Worm (Caenorhabditis elegans) whole organism, L2 larva: Measurements from ENCODE around the gene srj-25.

ENCODE experiments used
- C34F6.9 ChIP-seq: fragments of 150-350 bp; optimal IDR thresholded peaks from 2 replicates; lab custom pipeline; 2014; ENCODE audit warnings: missing biosample characterization, missing genetic modification characterization
- F13H6.1 ChIP-seq: sonication (generic microtip); optimal IDR thresholded peaks from 2 replicates; lab custom pipeline; 2016; ENCODE audit warnings: missing genetic modification characterization, missing compliant biosample characterization
- R02D3.7 ChIP-seq: fragments of 150-350 bp; optimal IDR thresholded peaks from 2 replicates; lab custom pipeline; 2014; ENCODE audit warnings: missing biosample characterization, missing genetic modification characterization
- Y55F3AM.14 ChIP-seq: fragments of 200-800 bp; sonication (Bioruptor generic); optimal IDR thresholded peaks from 2 replicates; lab custom pipeline; 2018; ENCODE audit warnings: mild to moderate bottlenecking, missing genetic modification characterization, missing compliant biosample characterization
- ZK546.5 ChIP-seq: sonication (generic microtip); optimal IDR thresholded peaks from 2 replicates; lab custom pipeline; 2017; ENCODE audit warnings: missing biosample characterization, missing genetic modification characterization
- alr-1 ChIP-seq: fragments of 150-350 bp; optimal IDR thresholded peaks from 2 replicates; lab custom pipeline; 2014; ENCODE audit warnings: missing biosample characterization, missing genetic modification characterization
- aly-2 ChIP-seq: fragments of 150-350 bp; optimal IDR thresholded peaks from 2 replicates; lab custom pipeline; 2014; ENCODE audit warnings: missing biosample characterization, missing genetic modification characterization
- ama-1 ChIP-seq: fragments of 150-350 bp; optimal IDR thresholded peaks from 2 replicates; lab custom pipeline; 2018; ENCODE audit warnings: inconsistent platforms
- blmp-1 ChIP-seq: sonication (generic microtip); optimal IDR thresholded peaks from 2 replicates; lab custom pipeline; 2017; ENCODE audit warnings: missing genetic modification characterization, mild to moderate bottlenecking, missing compliant biosample characterization, antibody characterized with exemption, moderate library complexity; ENCODE audit not compliant: insufficient read depth
- ceh-16 ChIP-seq: fragments of 150-350 bp; optimal IDR thresholded peaks from 2 replicates; lab custom pipeline; 2014; ENCODE audit warnings: missing biosample characterization, missing genetic modification characterization
- ceh-82 ChIP-seq: fragments of 150-350 bp; optimal IDR thresholded peaks from 2 replicates; lab custom pipeline; 2014; ENCODE audit warnings: missing biosample characterization, missing genetic modification characterization
- crh-2 ChIP-seq: sonication (generic microtip); optimal IDR thresholded peaks from 2 replicates; lab custom pipeline; 2017; ENCODE audit warnings: missing biosample characterization, missing genetic modification characterization
- dmd-4 ChIP-seq: sonication (generic microtip); optimal IDR thresholded peaks from 2 replicates; lab custom pipeline; 2017; ENCODE audit warnings: missing biosample characterization, missing genetic modification characterization
- egl-27 ChIP-seq: sonication (generic microtip); optimal IDR thresholded peaks from 3 replicates; lab custom pipeline; 2017; ENCODE audit warnings: missing biosample characterization, missing genetic modification reagents, missing genetic modification characterization
- elt-1 ChIP-seq: fragments of 150-350 bp; optimal IDR thresholded peaks from 2 replicates; lab custom pipeline; 2014; ENCODE audit warnings: missing biosample characterization, missing genetic modification characterization
- elt-3 ChIP-seq: sonication (generic microtip); optimal IDR thresholded peaks from 2 replicates; lab custom pipeline; 2017; ENCODE audit warnings: missing biosample characterization, missing genetic modification characterization
- fos-1 ChIP-seq: fragments of 150-350 bp; optimal IDR thresholded peaks from 2 replicates; lab custom pipeline; 2014; ENCODE audit warnings: missing biosample characterization, missing genetic modification characterization
- gmeb-1 ChIP-seq: fragments of 150-350 bp; optimal IDR thresholded peaks from 2 replicates; lab custom pipeline; 2014; ENCODE audit warnings: missing biosample characterization, missing genetic modification characterization
- lin-13 ChIP-seq: fragments of 150-350 bp; optimal IDR thresholded peaks from 2 replicates; lab custom pipeline; 2014; ENCODE audit warnings: missing biosample characterization, missing genetic modification reagents, missing genetic modification characterization
- lsy-2 ChIP-seq, 2 experiments: fragments of 150-350 bp in 1 of 2; sonication (generic microtip) in 1 of 2; optimal IDR thresholded peaks; 2 replicates each; lab custom pipeline; 2014 to 2017; ENCODE audit warnings: missing biosample characterization in 2 of 2, missing genetic modification characterization in 2 of 2
- mab-5 ChIP-seq: fragments of 150-350 bp; optimal IDR thresholded peaks from 2 replicates; lab custom pipeline; 2014; ENCODE audit warnings: missing biosample characterization, missing genetic modification characterization
- mbf-1 ChIP-seq: sonication (generic microtip); optimal IDR thresholded peaks from 2 replicates; lab custom pipeline; 2017; ENCODE audit warnings: missing biosample characterization, missing genetic modification characterization
- mdl-1 ChIP-seq, 2 experiments: fragments of 150-350 bp in 1 of 2; sonication (generic microtip) in 1 of 2; optimal IDR thresholded peaks; 2 replicates each; lab custom pipeline; 2017; ENCODE audit warnings: missing biosample characterization in 2 of 2, missing genetic modification characterization in 2 of 2
- nhr-10 ChIP-seq: sonication (generic microtip); optimal IDR thresholded peaks from 2 replicates; lab custom pipeline; 2017; ENCODE audit warnings: missing biosample characterization, missing genetic modification characterization
- nhr-12 ChIP-seq: fragments of 150-350 bp; optimal IDR thresholded peaks from 2 replicates; lab custom pipeline; 2014; ENCODE audit warnings: missing biosample characterization, missing genetic modification characterization
- nhr-129 ChIP-seq: fragments of 150-350 bp; optimal IDR thresholded peaks from 2 replicates; lab custom pipeline; 2014; ENCODE audit warnings: missing biosample characterization, missing genetic modification characterization
- nhr-21 ChIP-seq: fragments of 150-350 bp; optimal IDR thresholded peaks from 2 replicates; lab custom pipeline; 2014; ENCODE audit warnings: missing biosample characterization, missing genetic modification characterization
- nhr-23 ChIP-seq: fragments of 150-350 bp; optimal IDR thresholded peaks from 2 replicates; lab custom pipeline; 2014; ENCODE audit warnings: missing biosample characterization, missing genetic modification reagents, missing genetic modification characterization
- nhr-237 ChIP-seq: fragments of 150-350 bp; optimal IDR thresholded peaks from 2 replicates; lab custom pipeline; 2014; ENCODE audit warnings: missing biosample characterization, missing genetic modification characterization
- nhr-25 ChIP-seq: fragments of 150-350 bp; sonication (generic microtip); optimal IDR thresholded peaks from 3 replicates; lab custom pipeline; 2014; ENCODE audit warnings: missing biosample characterization, missing genetic modification characterization
- nhr-6 ChIP-seq: fragments of 150-350 bp; optimal IDR thresholded peaks from 2 replicates; lab custom pipeline; 2014; ENCODE audit warnings: missing biosample characterization, missing genetic modification characterization
- nhr-77 ChIP-seq: fragments of 150-350 bp; optimal IDR thresholded peaks from 2 replicates; lab custom pipeline; 2014; ENCODE audit warnings: missing biosample characterization, missing genetic modification characterization
- peb-1 ChIP-seq: fragments of 150-350 bp; optimal IDR thresholded peaks from 2 replicates; lab custom pipeline; 2014; ENCODE audit warnings: missing biosample characterization, missing genetic modification characterization
- sem-4 ChIP-seq: fragments of 150-350 bp; optimal IDR thresholded peaks from 2 replicates; lab custom pipeline; 2014; ENCODE audit warnings: missing biosample characterization, missing genetic modification reagents, missing genetic modification characterization
- skn-1 ChIP-seq: sonication (generic microtip); optimal IDR thresholded peaks from 2 replicates; lab custom pipeline; 2017; ENCODE audit warnings: missing biosample characterization, missing genetic modification characterization
- sma-3 ChIP-seq: sonication (generic microtip); optimal IDR thresholded peaks from 2 replicates; lab custom pipeline; 2016; ENCODE audit warnings: missing genetic modification reagents, missing genetic modification characterization, missing compliant biosample characterization
- sma-9 ChIP-seq, 2 experiments: fragments of 150-350 bp in 1 of 2; sonication (generic microtip) in 1 of 2; optimal IDR thresholded peaks; 2 replicates each; lab custom pipeline; 2014 to 2016; ENCODE audit warnings: missing genetic modification characterization in 2 of 2, mild to moderate bottlenecking in 1 of 2, missing biosample characterization in 1 of 2, missing compliant biosample characterization in 1 of 2, missing genetic modification reagents in 1 of 2, moderate library complexity in 1 of 2
- snpc-4 ChIP-seq: fragments of 150-350 bp; optimal IDR thresholded peaks from 2 replicates; lab custom pipeline; 2014; ENCODE audit warnings: missing biosample characterization, missing genetic modification characterization
- unc-39 ChIP-seq: fragments of 150-350 bp; optimal IDR thresholded peaks from 2 replicates; lab custom pipeline; 2014; ENCODE audit warnings: missing biosample characterization, missing genetic modification characterization
- unc-62 ChIP-seq: fragments of 150-350 bp; optimal IDR thresholded peaks from 2 replicates; lab custom pipeline; 2014; ENCODE audit warnings: missing biosample characterization, missing genetic modification reagents, missing genetic modification characterization
- zag-1 ChIP-seq: fragments of 150-350 bp; optimal IDR thresholded peaks from 2 replicates; lab custom pipeline; 2014; ENCODE audit warnings: missing biosample characterization, missing genetic modification characterization
- ztf-1 ChIP-seq: fragments of 200-800 bp; sonication (Bioruptor generic); conservative IDR thresholded peaks from 2 replicates; pipeline ENCODE4 v1.3.6; 2022; ENCODE audit warnings: missing genetic modification characterization, missing compliant biosample characterization
- ztf-4 ChIP-seq: fragments of 150-350 bp; optimal IDR thresholded peaks from 2 replicates; lab custom pipeline; 2014; ENCODE audit warnings: missing biosample characterization, missing genetic modification characterization

srj-25 gene

DNA sequence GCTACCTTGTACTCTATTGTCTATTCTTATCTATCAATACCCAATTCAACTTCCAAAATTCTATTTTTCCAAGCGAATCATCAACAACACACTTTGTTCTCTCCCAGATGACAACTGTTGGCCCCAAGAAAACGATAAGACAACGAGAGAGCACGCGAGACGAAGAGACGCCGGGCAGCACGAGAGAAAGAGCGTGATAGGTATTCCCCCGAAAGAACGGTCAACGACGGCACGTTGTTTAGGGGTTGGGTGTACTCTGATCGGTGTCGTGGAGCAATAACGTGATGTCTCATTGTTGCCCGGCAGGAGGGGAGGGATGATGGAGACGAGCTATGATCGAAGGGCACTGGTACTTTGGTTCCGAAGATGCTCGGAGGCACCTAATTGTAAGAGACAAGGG is 4.7 kb downstream of the srj-25 start:
- TF ChIP-seq F13H6.1 (tag; lab: Kevin White, UChicago) (peak; percentile 97), sma-3 (peak; percentile 97), nhr-21 (tag; lab: Kevin White, UChicago) (peak; percentile 95), peb-1 (no peak), aly-2 (tag; lab: Kevin White, UChicago) (no peak), ztf-1 (no peak), unc-39 (tag; lab: Kevin White, UChicago) (no peak), ama-1 (peak; percentile 82), ztf-4 (tag; lab: Kevin White, UChicago) (peak; percentile 89), ceh-82 (tag; lab: Kevin White, UChicago) (no peak), mab-5 (tag; lab: Kevin White, UChicago) (peak; percentile 62), nhr-129 (peak; percentile 96), elt-3 (tag; lab: Kevin White, UChicago) (no peak), dmd-4 (tag; lab: Kevin White, UChicago) (no peak), nhr-10 (tag; lab: Kevin White, UChicago) (peak; percentile 13), blmp-1 (tag; lab: Kevin White, UChicago) (peak; percentile 14), unc-62 (peak; percentile 11), crh-2 (peak; percentile 94), skn-1 (tag; lab: Kevin White, UChicago) (no peak), mdl-1 (tag; optimal IDR thresholded peaks at IDR 0.05; lab: Kevin White, UChicago) (peak; percentile 97 to 98), lin-13 (GFP tag; lab: Kevin White, UChicago) (peak; percentile 33), egl-27 (tag; lab: Kevin White, UChicago) (peak; percentile 74), zag-1 (tag; lab: Kevin White, UChicago) (no peak), ZK546.5 (tag; lab: Kevin White, UChicago) (no peak), sma-9 (GFP tag; optimal IDR thresholded peaks at IDR 0.05; lab: Kevin White, UChicago) (peak; percentile 99), sma-9 (tag; optimal IDR thresholded peaks at IDR 0.05; lab: Kevin White, UChicago) (peak; percentile 46), sem-4 (tag; lab: Kevin White, UChicago) (peak; percentile 48), gmeb-1 (tag; lab: Kevin White, UChicago) (peak; percentile 82), C34F6.9 (peak; percentile 51), nhr-23 (tag; lab: Kevin White, UChicago) (no peak), R02D3.7 (tag; lab: Kevin White, UChicago) (no peak), nhr-77 (peak; percentile 39), nhr-25 (peak; percentile 85), nhr-237 (tag; lab: Kevin White, UChicago) (no peak), lsy-2 (tag; optimal IDR thresholded peaks at IDR 0.05; lab: Kevin White, UChicago) (peak in 1 of 2 experiments; percentile 80), Y55F3AM.14 (GFP tag; lab: Kevin White, UChicago) (peak; percentile 94), fos-1 (tag; lab: Kevin White, UChicago) (peak; percentile 83), mbf-1 (tag; lab: Kevin White, UChicago) (no peak), snpc-4 (tag; lab: Kevin White, UChicago) (peak; percentile 42), nhr-6 (tag; lab: Kevin White, UChicago) (peak; percentile 49), ceh-16 (tag; lab: Kevin White, UChicago) (no peak)

DNA sequence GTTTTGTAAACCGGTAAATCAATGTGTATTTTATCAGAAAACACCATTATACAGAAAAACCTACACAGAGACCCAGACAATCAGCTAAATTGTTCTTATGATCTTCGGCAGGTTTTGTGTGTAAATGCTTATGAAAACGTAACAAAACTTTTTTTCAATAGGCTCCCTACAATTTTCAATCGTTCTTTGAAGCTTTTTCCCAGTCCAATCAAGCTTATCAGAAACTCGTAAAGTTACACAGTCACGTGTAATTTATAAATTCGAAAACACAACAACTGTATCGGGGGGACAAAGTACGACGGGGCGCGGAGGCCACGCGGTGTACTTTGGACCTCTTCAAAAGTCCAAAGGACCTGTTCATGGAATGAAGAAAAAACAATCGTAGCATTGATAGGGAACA is 5.9 kb downstream of the srj-25 start:
- TF ChIP-seq nhr-6 (tag; lab: Kevin White, UChicago) (no peak), skn-1 (tag; lab: Kevin White, UChicago) (no peak), fos-1 (tag; lab: Kevin White, UChicago) (peak; percentile 20), ztf-4 (tag; lab: Kevin White, UChicago) (no peak), R02D3.7 (tag; lab: Kevin White, UChicago) (no peak), zag-1 (tag; lab: Kevin White, UChicago) (no peak), Y55F3AM.14 (GFP tag; lab: Kevin White, UChicago) (peak; percentile 92), blmp-1 (tag; lab: Kevin White, UChicago) (peak; percentile 41), nhr-25 (peak; percentile 67), nhr-129 (peak; percentile 82), nhr-77 (no peak), crh-2 (peak; percentile 82), mdl-1 (tag; optimal IDR thresholded peaks at IDR 0.05; lab: Kevin White, UChicago) (peak in 1 of 2 experiments; percentile 60), lsy-2 (tag; optimal IDR thresholded peaks at IDR 0.05; lab: Kevin White, UChicago) (peak in 1 of 2 experiments; percentile 62), ceh-16 (tag; lab: Kevin White, UChicago) (no peak), aly-2 (tag; lab: Kevin White, UChicago) (no peak), elt-3 (tag; lab: Kevin White, UChicago) (no peak), elt-1 (tag; lab: Kevin White, UChicago) (no peak), snpc-4 (tag; lab: Kevin White, UChicago) (no peak), alr-1 (tag; lab: Kevin White, UChicago) (no peak), ama-1 (peak; percentile 63), ceh-82 (tag; lab: Kevin White, UChicago) (no peak), lin-13 (GFP tag; lab: Kevin White, UChicago) (no peak), F13H6.1 (tag; lab: Kevin White, UChicago) (peak; percentile 52), nhr-21 (tag; lab: Kevin White, UChicago) (peak; percentile 88), egl-27 (tag; lab: Kevin White, UChicago) (no peak), C34F6.9 (peak; percentile 30), unc-39 (tag; lab: Kevin White, UChicago) (no peak), nhr-12 (tag; lab: Kevin White, UChicago) (no peak), sma-3 (peak; percentile 73), sma-9 (GFP tag; optimal IDR thresholded peaks at IDR 0.05; lab: Kevin White, UChicago) (peak; percentile 81), sma-9 (tag; optimal IDR thresholded peaks at IDR 0.05; lab: Kevin White, UChicago) (no peak)
